Fruit fly (Drosophila melanogaster) whole organism, adult: Measurements from ENCODE around the gene PDCD-5.

Experiments
- CG11617 ChIP-seq: fragments of 200-800 bp; sonication (Bioruptor generic); optimal IDR thresholded peaks from 2 replicates; lab custom pipeline; 2017; ENCODE audit warnings: mild to moderate bottlenecking, missing biosample characterization, missing genetic modification reagents, missing genetic modification characterization
- CG12768 ChIP-seq: fragments of 200-800 bp; sonication (Bioruptor generic); optimal IDR thresholded peaks from 2 replicates; lab custom pipeline; 2017; ENCODE audit warnings: missing biosample characterization, missing genetic modification characterization, mild to moderate bottlenecking, moderate library complexity, missing genetic modification reagents
- CG14711 ChIP-seq: fragments of 200-800 bp; sonication (Bioruptor generic); optimal IDR thresholded peaks from 2 replicates; lab custom pipeline; 2018; ENCODE audit warnings: missing biosample characterization, mild to moderate bottlenecking, missing genetic modification characterization, moderate library complexity
- CG7045 ChIP-seq: fragments of 200-800 bp; sonication (Bioruptor generic); optimal IDR thresholded peaks from 2 replicates; lab custom pipeline; 2017; ENCODE audit warnings: missing biosample characterization, mild to moderate bottlenecking, missing genetic modification characterization
- CG7101 ChIP-seq: fragments of 200-800 bp; sonication (Bioruptor generic); optimal IDR thresholded peaks from 2 replicates; lab custom pipeline; 2018; ENCODE audit warnings: missing biosample characterization, mild to moderate bottlenecking, missing genetic modification characterization, moderate library complexity
- Hr96 ChIP-seq: fragments of 200-800 bp; sonication (Bioruptor generic); optimal IDR thresholded peaks from 2 replicates; lab custom pipeline; 2016; ENCODE audit warnings: missing biosample characterization, missing genetic modification characterization
- Mnt ChIP-seq: fragments of 200-800 bp; sonication (Bioruptor generic); optimal IDR thresholded peaks from 2 replicates; lab custom pipeline; 2016; ENCODE audit warnings: missing biosample characterization, mild to moderate bottlenecking, missing genetic modification characterization
- bab1 ChIP-seq: fragments of 200-800 bp; sonication (Bioruptor generic); optimal IDR thresholded peaks from 3 replicates; lab custom pipeline; 2019; ENCODE audit warnings: missing biosample characterization, mild to moderate bottlenecking, missing genetic modification characterization, moderate library complexity
- cic ChIP-seq: fragments of 200-800 bp; sonication (Bioruptor generic); optimal IDR thresholded peaks from 2 replicates; lab custom pipeline; 2017; ENCODE audit warnings: missing biosample characterization, mild to moderate bottlenecking, missing genetic modification characterization, moderate library complexity
- kay ChIP-seq: fragments of 200-800 bp; sonication (Bioruptor generic); peaks from one replicate; lab custom pipeline; 2016; ENCODE audit warnings: missing biosample characterization, missing genetic modification characterization, borderline replicate concordance
- ovo ChIP-seq: fragments of 200-800 bp; sonication (Bioruptor generic); optimal IDR thresholded peaks from 2 replicates; lab custom pipeline; 2016; ENCODE audit warnings: missing biosample characterization, missing genetic modification characterization
- pad ChIP-seq: fragments of 200-800 bp; sonication (Bioruptor generic); optimal IDR thresholded peaks from 3 replicates; lab custom pipeline; 2017; ENCODE audit warnings: missing biosample characterization, missing genetic modification characterization, mild to moderate bottlenecking, moderate library complexity, missing genetic modification reagents
- tj ChIP-seq: fragments of 200-800 bp; sonication (Bioruptor generic); optimal IDR thresholded peaks from 3 replicates; lab custom pipeline; 2017; ENCODE audit warnings: missing biosample characterization, mild to moderate bottlenecking, missing genetic modification characterization, moderate library complexity

dm6 chr3L:16263043-16263442 is 31.2 kb upstream of the PDCD-5 start, which contains the start of gene CG13070:
- TF ChIP-seq CG12768 (GFP tag; lab: Kevin White, UChicago) (no peak), ovo (GFP tag; lab: Kevin White, UChicago) (no peak), Mnt (GFP tag; lab: Kevin White, UChicago) (no peak), pad (no peak), bab1 (GFP tag; lab: Kevin White, UChicago) (no peak), CG7101 (tag; lab: Kevin White, UChicago) (no peak), cic (GFP tag; lab: Kevin White, UChicago) (no peak), kay (GFP tag; lab: Kevin White, UChicago) (no peak), Hr96 (no peak), CG14711 (no peak), CG11617 (GFP tag; lab: Kevin White, UChicago) (no peak), tj (no peak), CG7045 (GFP tag; lab: Kevin White, UChicago) (no peak)
